Fruit fly (Drosophila melanogaster) whole organism, adult: ENCODE data around the gene corolla.

Experiments used
- CG1620 ChIP-seq: fragments of 200-800 bp; sonication (Bioruptor generic); optimal IDR thresholded peaks from 2 replicates; lab custom pipeline; 2016; ENCODE audit warnings: missing biosample characterization, missing genetic modification characterization
- CG33017 ChIP-seq: fragments of 200-800 bp; sonication (Bioruptor generic); optimal IDR thresholded peaks from 2 replicates; lab custom pipeline; 2018; ENCODE audit warnings: missing biosample characterization, mild to moderate bottlenecking, missing genetic modification characterization, moderate library complexity
- CG5204 ChIP-seq: fragments of 200-800 bp; sonication (Bioruptor generic); optimal IDR thresholded peaks from 2 replicates; lab custom pipeline; 2016; ENCODE audit warnings: missing biosample characterization, missing genetic modification characterization
- CG7045 ChIP-seq: fragments of 200-800 bp; sonication (Bioruptor generic); optimal IDR thresholded peaks from 2 replicates; lab custom pipeline; 2017; ENCODE audit warnings: missing biosample characterization, mild to moderate bottlenecking, missing genetic modification characterization
- CG7101 ChIP-seq: fragments of 200-800 bp; sonication (Bioruptor generic); optimal IDR thresholded peaks from 2 replicates; lab custom pipeline; 2018; ENCODE audit warnings: missing biosample characterization, mild to moderate bottlenecking, missing genetic modification characterization, moderate library complexity
- Crg-1 ChIP-seq: fragments of 200-800 bp; sonication (Bioruptor generic); optimal IDR thresholded peaks from 2 replicates; lab custom pipeline; 2016; ENCODE audit warnings: missing biosample characterization, missing genetic modification characterization
- Mnt ChIP-seq: fragments of 200-800 bp; sonication (Bioruptor generic); optimal IDR thresholded peaks from 2 replicates; lab custom pipeline; 2016; ENCODE audit warnings: missing biosample characterization, mild to moderate bottlenecking, missing genetic modification characterization
- cnc ChIP-seq, 2 experiments: fragments of >200 bp; optimal IDR thresholded peaks; 2 replicates each; lab custom pipeline; 2017
- kay ChIP-seq: fragments of 200-800 bp; sonication (Bioruptor generic); peaks from one replicate; lab custom pipeline; 2016; ENCODE audit warnings: missing biosample characterization, missing genetic modification characterization, borderline replicate concordance
- ovo ChIP-seq: fragments of 200-800 bp; sonication (Bioruptor generic); optimal IDR thresholded peaks from 2 replicates; lab custom pipeline; 2016; ENCODE audit warnings: missing biosample characterization, missing genetic modification characterization
- pad ChIP-seq: fragments of 200-800 bp; sonication (Bioruptor generic); optimal IDR thresholded peaks from 3 replicates; lab custom pipeline; 2017; ENCODE audit warnings: missing biosample characterization, missing genetic modification characterization, mild to moderate bottlenecking, moderate library complexity, missing genetic modification reagents
- tj ChIP-seq: fragments of 200-800 bp; sonication (Bioruptor generic); optimal IDR thresholded peaks from 3 replicates; lab custom pipeline; 2017; ENCODE audit warnings: missing biosample characterization, mild to moderate bottlenecking, missing genetic modification characterization, moderate library complexity
- toe ChIP-seq: fragments of 200-800 bp; sonication (Bioruptor generic); optimal IDR thresholded peaks from 2 replicates; lab custom pipeline; 2016; ENCODE audit warnings: missing biosample characterization, missing genetic modification characterization

dm6 chrX:17622187-17622586, 9.7 kb downstream of the corolla start:
- TF ChIP-seq CG7045 (no peak), CG33017 (no peak), ovo (GFP tag; lab: Kevin White, UChicago) (no peak), CG1620 (GFP tag; lab: Kevin White, UChicago) (no peak), pad (no peak), CG7101 (tag; lab: Kevin White, UChicago) (no peak), tj (GFP tag; lab: Kevin White, UChicago) (no peak), CG5204 (GFP tag; lab: Kevin White, UChicago) (no peak), kay (GFP tag; lab: Kevin White, UChicago) (no peak), toe (GFP tag; lab: Kevin White, UChicago) (no peak), cnc (optimal IDR thresholded peaks at IDR 0.05; lab: Kevin White, UChicago) (no peak), Mnt (GFP tag; lab: Kevin White, UChicago) (no peak), Crg-1 (GFP tag; lab: Kevin White, UChicago) (no peak)
